Fruit fly (Drosophila melanogaster) whole organism, embryonic: Measurements from ENCODE around the gene Reepl1.

Source experiments
- Aef1 ChIP-seq: fragments of 200-800 bp; sonication (Bioruptor generic); IDR thresholded peaks from 3 replicates; pipeline ENCODE4 v1.3.6; 2022; ENCODE audit warnings: missing biosample characterization, missing genetic modification characterization
- CG10147 ChIP-seq: fragments of 200-800 bp; sonication (Bioruptor generic); optimal IDR thresholded peaks from 2 replicates; lab custom pipeline; 2019; ENCODE audit warnings: missing biosample characterization, mild to moderate bottlenecking, missing genetic modification characterization, moderate library complexity
- CG10565 ChIP-seq: fragments of 200-800 bp; sonication (Bioruptor generic); optimal IDR thresholded peaks from 3 replicates; lab custom pipeline; 2016; ENCODE audit warnings: missing biosample characterization, mild to moderate bottlenecking, missing genetic modification characterization
- CG13123 ChIP-seq: fragments of 200-800 bp; sonication (Bioruptor generic); optimal IDR thresholded peaks from 2 replicates; lab custom pipeline; 2016; ENCODE audit warnings: missing biosample characterization, missing genetic modification characterization
- CG14965 ChIP-seq: fragments of 200-800 bp; sonication (Bioruptor generic); optimal IDR thresholded peaks from 2 replicates; lab custom pipeline; 2016; ENCODE audit warnings: missing biosample characterization, missing genetic modification characterization, borderline replicate concordance
- CG15073 ChIP-seq: fragments of 200-800 bp; sonication (Bioruptor generic); optimal IDR thresholded peaks from 2 replicates; lab custom pipeline; 2016; ENCODE audit warnings: missing biosample characterization, missing genetic modification characterization
- CG16779 ChIP-seq: fragments of 200-800 bp; sonication (Bioruptor generic); IDR thresholded peaks from 2 replicates; pipeline ENCODE4 v1.3.6; 2022; ENCODE audit warnings: missing biosample characterization, missing genetic modification characterization
- CG17186 ChIP-seq: fragments of 200-800 bp; sonication (Bioruptor generic); optimal IDR thresholded peaks from 3 replicates; lab custom pipeline; 2017; ENCODE audit warnings: missing biosample characterization, missing genetic modification reagents, missing genetic modification characterization
- CG2116 ChIP-seq: fragments of 200-800 bp; sonication (Bioruptor generic); optimal IDR thresholded peaks from 3 replicates; lab custom pipeline; 2018; ENCODE audit warnings: missing biosample characterization, mild to moderate bottlenecking, missing genetic modification characterization
- CG3726 ChIP-seq: fragments of 200-800 bp; sonication (Bioruptor generic); IDR thresholded peaks from 3 replicates; pipeline ENCODE4, ENCODE4 v1.3.6; 2022; ENCODE audit warnings: missing biosample characterization, missing genetic modification characterization
- CG43689 ChIP-seq: fragments of 200-800 bp; sonication (Bioruptor generic); IDR thresholded peaks from 2 replicates; pipeline ENCODE4 v1.3.6; 2022; ENCODE audit warnings: missing biosample characterization, missing genetic modification characterization
- CG4404 ChIP-seq: fragments of 200-800 bp; sonication (Bioruptor generic); IDR thresholded peaks from 2 replicates; pipeline ENCODE4 v1.3.6; 2022; ENCODE audit warnings: missing biosample characterization, missing genetic modification characterization
- CG4820 ChIP-seq: fragments of 200-800 bp; sonication (Bioruptor generic); optimal IDR thresholded peaks from 3 replicates; lab custom pipeline; 2016; ENCODE audit warnings: missing biosample characterization, missing genetic modification characterization
- CG5953 ChIP-seq: fragments of 200-800 bp; sonication (Bioruptor generic); IDR thresholded peaks from 2 replicates; pipeline ENCODE4 v1.3.6; 2022; ENCODE audit warnings: missing biosample characterization, missing genetic modification characterization
- CG6272 ChIP-seq: fragments of 200-800 bp; sonication (Bioruptor generic); IDR thresholded peaks from 2 replicates; pipeline ENCODE4 v1.3.6; 2022; ENCODE audit warnings: missing biosample characterization, missing genetic modification characterization
- CG6813 ChIP-seq: fragments of 200-800 bp; sonication (Bioruptor generic); optimal IDR thresholded peaks from 2 replicates; lab custom pipeline; 2017; ENCODE audit warnings: missing biosample characterization, missing genetic modification characterization, mild to moderate bottlenecking, moderate library complexity, missing genetic modification reagents
- CG7963 ChIP-seq: fragments of 200-800 bp; sonication (Bioruptor generic); IDR thresholded peaks from 3 replicates; pipeline ENCODE4 v1.3.6; 2022; ENCODE audit warnings: missing biosample characterization, missing genetic modification characterization; ENCODE audit not compliant: partially characterized antibody
- CG8281 ChIP-seq: fragments of 200-800 bp; sonication (Bioruptor generic); optimal IDR thresholded peaks from 2 replicates; lab custom pipeline; 2018; ENCODE audit warnings: missing biosample characterization, mild to moderate bottlenecking, missing genetic modification characterization, moderate library complexity
- CG9609 ChIP-seq: fragments of 200-800 bp; sonication (Bioruptor generic); optimal IDR thresholded peaks from 3 replicates; lab custom pipeline; 2016; ENCODE audit warnings: missing biosample characterization, missing genetic modification characterization
- CTCF ChIP-seq: fragments of 200-800 bp; sonication (Bioruptor generic); optimal IDR thresholded peaks from 2 replicates; lab custom pipeline; 2017; ENCODE audit warnings: missing biosample characterization, mild to moderate bottlenecking, missing genetic modification characterization, moderate library complexity
- D19A ChIP-seq: fragments of 200-800 bp; optimal IDR thresholded peaks from 3 replicates; lab custom pipeline; 2019; ENCODE audit warnings: missing biosample characterization, mild to moderate bottlenecking, missing genetic modification characterization, moderate library complexity
- Dip2 ChIP-seq: fragments of 200-800 bp; sonication (Bioruptor generic); IDR thresholded peaks from 2 replicates; pipeline ENCODE4 v1.3.6; 2022; ENCODE audit warnings: missing biosample characterization, missing genetic modification characterization
- Eip74EF ChIP-seq, 2 experiments: fragments of 200-800 bp in 1 of 2; fragments of >200 bp in 1 of 2; sonication (Bioruptor generic) in 1 of 2; optimal IDR thresholded peaks; 2 replicates each; lab custom pipeline; 2017 to 2019; ENCODE audit warnings: missing biosample characterization in 2 of 2, missing genetic modification characterization in 2 of 2, mild to moderate bottlenecking in 1 of 2, moderate library complexity in 1 of 2
- GATAe ChIP-seq: fragments of 200-800 bp; sonication (Bioruptor generic); conservative IDR thresholded peaks from 2 replicates; pipeline ENCODE4 v1.3.6; 2022; ENCODE audit warnings: missing biosample characterization, missing genetic modification characterization
- Gug ChIP-seq: fragments of 200-800 bp; sonication (Bioruptor generic); IDR thresholded peaks from 4 replicates; pipeline ENCODE4 v1.3.6; 2022; ENCODE audit warnings: missing biosample characterization, missing genetic modification characterization
- Hr51 ChIP-seq, 2 experiments: fragments of 200-800 bp; sonication (Bioruptor generic); optimal IDR thresholded peaks; 2 replicates in 1 of 2; 3 replicates in 1 of 2; lab custom pipeline; 2016 to 2018; ENCODE audit warnings: missing biosample characterization in 2 of 2, missing genetic modification characterization in 2 of 2, mild to moderate bottlenecking in 1 of 2, moderate library complexity in 1 of 2
- Mes4 ChIP-seq: fragments of 200-800 bp; sonication (Bioruptor generic); optimal IDR thresholded peaks from 2 replicates; lab custom pipeline; 2016; ENCODE audit warnings: missing biosample characterization, missing genetic modification characterization
- Myb ChIP-seq: fragments of 200-800 bp; sonication (Bioruptor generic); optimal IDR thresholded peaks from 2 replicates; lab custom pipeline; 2016; ENCODE audit warnings: missing biosample characterization, missing genetic modification characterization
- NFAT ChIP-seq: fragments of 200-800 bp; sonication (Bioruptor generic); IDR thresholded peaks from 2 replicates; pipeline ENCODE4 v1.3.6; 2022; ENCODE audit warnings: missing biosample characterization, missing genetic modification characterization
- Sin3A ChIP-seq: fragments of >200 bp; optimal IDR thresholded peaks from 2 replicates; lab custom pipeline; 2018
- Trl ChIP-seq, 3 experiments: fragments of >200 bp in 2 of 3; fragments of 200-800 bp in 1 of 3; sonication (Bioruptor generic) in 1 of 3; optimal IDR thresholded peaks; 2 replicates in 1 of 3; 3 replicates in 2 of 3; lab custom pipeline; 2016 to 2017; ENCODE audit warnings: missing biosample characterization in 1 of 3, missing genetic modification characterization in 1 of 3
- ab ChIP-seq: fragments of 200-800 bp; sonication (Bioruptor generic); optimal IDR thresholded peaks from 2 replicates; lab custom pipeline; 2016; ENCODE audit warnings: missing biosample characterization, missing genetic modification characterization
- al ChIP-seq: fragments of 200-800 bp; sonication (Bioruptor generic); IDR thresholded peaks from 2 replicates; pipeline ENCODE4 v1.3.6; 2022; ENCODE audit warnings: missing biosample characterization, missing genetic modification characterization
- bigmax ChIP-seq: fragments of 200-800 bp; sonication (Bioruptor generic); optimal IDR thresholded peaks from 2 replicates; lab custom pipeline; 2018; ENCODE audit warnings: missing biosample characterization, mild to moderate bottlenecking, missing genetic modification characterization
- br ChIP-seq: fragments of >200 bp; optimal IDR thresholded peaks from 2 replicates; lab custom pipeline; 2017
- cg ChIP-seq: fragments of 200-800 bp; sonication (Bioruptor generic); optimal IDR thresholded peaks from 3 replicates; lab custom pipeline; 2019; ENCODE audit warnings: missing biosample characterization, mild to moderate bottlenecking, missing genetic modification characterization, moderate library complexity
- cwo ChIP-seq: fragments of 200-800 bp; sonication (Bioruptor generic); optimal IDR thresholded peaks from 3 replicates; lab custom pipeline; 2017; ENCODE audit warnings: missing biosample characterization, missing genetic modification characterization, mild to moderate bottlenecking, moderate library complexity, missing genetic modification reagents
- dm ChIP-seq: fragments of 200-800 bp; sonication (Bioruptor generic); optimal IDR thresholded peaks from 3 replicates; lab custom pipeline; 2016; ENCODE audit warnings: missing biosample characterization, missing genetic modification characterization
- dpn ChIP-seq, 2 experiments: fragments of 200-800 bp; sonication (Bioruptor generic); optimal IDR thresholded peaks; 3 replicates each; lab custom pipeline; 2016; ENCODE audit warnings: missing biosample characterization in 2 of 2, missing genetic modification characterization in 2 of 2
- eve ChIP-seq, 2 experiments: fragments of >200 bp; optimal IDR thresholded peaks; 2 replicates each; lab custom pipeline; 2017; ENCODE audit warnings: missing biosample characterization in 2 of 2, missing genetic modification characterization in 2 of 2
- eyg ChIP-seq: fragments of 200-800 bp; sonication (Bioruptor generic); optimal IDR thresholded peaks from 3 replicates; lab custom pipeline; 2016; ENCODE audit warnings: missing biosample characterization, missing genetic modification characterization
- fd96Cb ChIP-seq: fragments of 200-800 bp; sonication (Bioruptor generic); optimal IDR thresholded peaks from 2 replicates; lab custom pipeline; 2018; ENCODE audit warnings: missing biosample characterization, mild to moderate bottlenecking, missing genetic modification characterization, moderate library complexity
- gem ChIP-seq: fragments of 200-800 bp; sonication (Bioruptor generic); optimal IDR thresholded peaks from 2 replicates; lab custom pipeline; 2019; ENCODE audit warnings: missing biosample characterization, mild to moderate bottlenecking, missing genetic modification characterization, moderate library complexity
- jigr1 ChIP-seq: fragments of 200-800 bp; sonication (Bioruptor generic); IDR thresholded peaks from 3 replicates; pipeline ENCODE4 v1.3.6; 2022; ENCODE audit warnings: missing biosample characterization, missing genetic modification characterization
- knrl ChIP-seq: fragments of 200-800 bp; sonication (Bioruptor generic); IDR thresholded peaks from 3 replicates; pipeline ENCODE4 v1.3.6; 2022; ENCODE audit warnings: missing biosample characterization, missing genetic modification characterization; ENCODE audit not compliant: partially characterized antibody
- lov ChIP-seq, 2 experiments: fragments of 200-800 bp in 1 of 2; fragments of >200 bp in 1 of 2; sonication (Bioruptor generic) in 1 of 2; IDR thresholded peaks in 1 of 2; optimal IDR thresholded peaks in 1 of 2; 2 replicates in 1 of 2; 3 replicates in 1 of 2; pipeline versions ENCODE4 v1.3.6 to Lab custom; 2017 to 2022; ENCODE audit warnings: missing biosample characterization in 1 of 2, missing genetic modification characterization in 1 of 2
- nom ChIP-seq: fragments of 200-800 bp; sonication (Bioruptor generic); optimal IDR thresholded peaks from 2 replicates; lab custom pipeline; 2017; ENCODE audit warnings: missing biosample characterization, missing genetic modification characterization, mild to moderate bottlenecking, moderate library complexity, missing genetic modification reagents
- row ChIP-seq: fragments of 200-800 bp; sonication (Bioruptor generic); IDR thresholded peaks from 3 replicates; pipeline ENCODE4 v1.3.6; 2022; ENCODE audit warnings: missing biosample characterization, missing genetic modification characterization
- sens-2 ChIP-seq: fragments of 200-800 bp; sonication (Bioruptor generic); IDR thresholded peaks from 2 replicates; pipeline ENCODE4 v1.3.6; 2022; ENCODE audit warnings: missing biosample characterization, missing genetic modification characterization
- unpg ChIP-seq: fragments of 200-800 bp; sonication (Bioruptor generic); optimal IDR thresholded peaks from 3 replicates; lab custom pipeline; 2018; ENCODE audit warnings: missing biosample characterization, mild to moderate bottlenecking, missing genetic modification characterization, moderate library complexity
- zen2 ChIP-seq: fragments of 200-800 bp; sonication (Bioruptor generic); IDR thresholded peaks from 3 replicates; pipeline ENCODE4 v1.3.6; 2022; ENCODE audit warnings: missing biosample characterization, missing genetic modification characterization; ENCODE audit not compliant: partially characterized antibody

Gene Reepl1

DNA sequence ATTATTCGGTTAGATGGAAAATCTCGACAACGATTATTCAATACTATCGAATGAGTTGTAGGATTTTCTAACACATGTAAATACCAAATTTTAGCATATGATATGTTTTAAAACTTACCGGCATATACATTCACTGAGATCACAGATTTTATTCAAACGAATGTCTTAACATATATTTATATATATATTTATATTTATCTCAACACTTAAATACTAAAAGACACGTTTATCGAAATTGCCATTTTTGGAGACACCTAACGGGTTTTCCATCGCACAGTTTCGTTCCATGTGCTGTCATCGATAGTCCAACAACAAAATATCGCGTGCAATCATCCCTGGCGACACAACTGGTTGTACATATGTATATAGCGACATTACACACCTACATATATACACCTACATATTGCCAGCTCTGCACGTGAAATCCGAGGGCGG lies 39.2 kb downstream of the Reepl1 start, which contains the start of the genes CG2247 and CG1703:
Gene CG2247, minus strand, starts transcription at position 8 of the 435 bp plus-strand sequence.
Gene CG1703, plus strand, starts transcription at position 283 of the 435 bp plus-strand sequence.
- TF ChIP-seq dm (peak; percentile 62), Gug (GFP tag; lab: Robert Waterston, UW) (no peak), CG4404 (no peak), Mes4 (no peak), bigmax (no peak), CG14965 (no peak), CG7963 (peak; percentile 36; the same call in 1 of the 3 replicates), CG17186 (GFP tag; lab: Kevin White, UChicago) (peak; percentile 39), CG2116 (GFP tag; lab: Kevin White, UChicago) (peak; percentile 98), Hr51 (GFP tag; optimal IDR thresholded peaks at IDR 0.05; lab: Kevin White, UChicago) (no peak), D19A (peak; percentile 10), ab (GFP tag; lab: Kevin White, UChicago) (no peak), cwo (GFP tag; lab: Kevin White, UChicago) (peak; percentile 72), CG10147 (GFP tag; lab: Kevin White, UChicago) (no peak), CG3726 (GFP tag; lab: Robert Waterston, UW) (no peak), row (GFP tag; lab: Robert Waterston, UW) (peak; percentile 44; the same call in 2 of the 3 replicates), CG43689 (GFP tag; lab: Robert Waterston, UW) (no peak), CG6813 (GFP tag; lab: Kevin White, UChicago) (no peak), zen2 (GFP tag; lab: Robert Waterston, UW) (peak; percentile 37; the same call in 1 of the 3 replicates), CG8281 (no peak), sens-2 (GFP tag; lab: Robert Waterston, UW) (no peak), CG13123 (GFP tag; lab: Kevin White, UChicago) (no peak), CG4820 (no peak), gem (tag; lab: Kevin White, UChicago) (no peak), CG9609 (GFP tag; lab: Kevin White, UChicago) (no peak), fd96Cb (no peak), eve (GFP tag; optimal IDR thresholded peaks at IDR 0.05; lab: Kevin White, UChicago) (no peak), br (lab: Kevin White, UChicago) (no peak), Myb (peak; percentile 23), unpg (no peak), CG6272 (GFP tag; lab: Robert Waterston, UW) (no peak), dpn (GFP tag; optimal IDR thresholded peaks at IDR 0.05; lab: Kevin White, UChicago) (no peak), nom (no peak), CG16779 (GFP tag; lab: Robert Waterston, UW) (no peak), CG15073 (GFP tag; lab: Kevin White, UChicago) (no peak), CG5953 (no peak), NFAT (GFP tag; lab: Robert Waterston, UW) (no peak), Trl (optimal IDR thresholded peaks at IDR 0.05; lab: Kevin White, UChicago) (no peak), Trl (GFP tag; optimal IDR thresholded peaks at IDR 0.05; lab: Kevin White, UChicago) (no peak), CTCF (GFP tag; lab: Kevin White, UChicago) (peak; percentile 40), knrl (GFP tag; lab: Robert Waterston, UW) (peak; percentile 88), jigr1 (no peak), cg (GFP tag; lab: Kevin White, UChicago) (no peak), Sin3A (lab: Kevin White, UChicago) (no peak), GATAe (GFP tag; lab: Robert Waterston, UW) (no peak), Dip2 (GFP tag; lab: Robert Waterston, UW) (no peak), lov (optimal IDR thresholded peaks at IDR 0.05; lab: Kevin White, UChicago) (no peak), lov (GFP tag; IDR thresholded peaks at IDR 0.05; lab: Robert Waterston, UW) (no peak), Aef1 (peak; percentile 81), CG10565 (GFP tag; lab: Kevin White, UChicago) (no peak), Eip74EF (GFP tag; optimal IDR thresholded peaks at IDR 0.05; lab: Kevin White, UChicago) (no peak), al (GFP tag; lab: Robert Waterston, UW) (no peak), eyg (no peak)
